Fruit fly (Drosophila melanogaster) S2 (cell line): ENCODE measurements around the gene CAH8.

Experiments
- CG8478 ChIP-seq: fragments of >200 bp; optimal IDR thresholded peaks from 2 replicates; lab custom pipeline; 2018
- CTCF ChIP-seq, 2 experiments: fragments of >200 bp; optimal IDR thresholded peaks; 2 replicates each; lab custom pipeline; 2018

DNA sequence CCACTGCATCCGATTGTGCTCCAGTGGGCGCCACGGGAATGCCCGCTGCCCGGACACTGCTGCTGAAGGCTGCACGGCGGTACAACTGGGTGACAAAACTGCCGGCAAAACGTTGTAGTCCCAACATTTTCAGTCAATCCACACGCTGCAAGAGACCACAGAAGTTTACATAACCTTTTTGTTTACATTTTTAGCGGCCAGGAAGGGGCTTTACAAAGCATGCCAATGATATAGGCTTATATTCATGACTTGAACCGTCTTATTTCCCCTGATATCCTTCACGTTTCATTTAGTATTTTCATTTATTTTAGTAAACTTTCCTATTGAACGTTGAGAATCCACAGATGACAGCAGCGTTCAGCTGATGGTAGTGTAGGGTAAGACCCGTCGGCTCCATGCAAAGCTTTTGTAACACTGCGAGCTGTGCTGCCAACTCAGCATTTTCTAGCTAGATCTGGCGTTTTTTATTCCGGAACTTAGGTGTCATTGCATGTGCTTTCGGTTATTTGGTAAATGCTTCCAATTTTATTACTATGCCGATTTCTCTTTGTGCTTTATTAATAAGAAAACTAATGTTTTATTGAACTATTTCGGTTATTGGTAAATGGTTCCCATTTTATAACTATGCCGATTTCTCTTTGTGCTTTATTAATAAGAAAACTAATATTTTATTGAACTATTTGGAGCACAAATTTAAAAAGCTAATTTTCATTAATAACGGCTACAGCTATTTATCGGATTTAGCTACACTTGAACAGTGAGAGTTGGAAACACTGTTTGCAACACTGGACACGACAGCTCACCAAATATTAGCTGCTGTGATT lies 21.2 kb upstream of the CAH8 start, which contains the start of the genes CG13850 and lqfR:
- TF ChIP-seq CTCF (optimal IDR thresholded peaks at IDR 0.05; lab: Kevin White, UChicago) (no peak), CG8478 (lab: Kevin White, UChicago) (no peak)
